Worm (Caenorhabditis elegans) whole organism, young adult: ENCODE data around the gene mre-11.

Source experiments
- B0019.2 ChIP-seq: fragments of 200-800 bp; sonication (Bioruptor generic); conservative IDR thresholded peaks from 2 replicates; pipeline ENCODE4 v1.3.6; 2022; ENCODE audit warnings: missing genetic modification reagents, missing genetic modification characterization, missing compliant biosample characterization
- B0035.1 ChIP-seq: sonication (generic microtip); optimal IDR thresholded peaks from 2 replicates; lab custom pipeline; 2016; ENCODE audit warnings: missing genetic modification characterization, mild to moderate bottlenecking, missing compliant biosample characterization, missing genotype, missing genetic modification reagents
- F33H1.4 ChIP-seq: fragments of 200-800 bp; sonication (Bioruptor generic); IDR thresholded peaks from 2 replicates; pipeline ENCODE4 v1.3.6; 2022; ENCODE audit warnings: missing genetic modification reagents, missing genetic modification characterization, missing compliant biosample characterization
- F52B5.7 ChIP-seq: sonication (generic microtip); optimal IDR thresholded peaks from 2 replicates; lab custom pipeline; 2016; ENCODE audit warnings: mild to moderate bottlenecking, missing genetic modification characterization, missing compliant biosample characterization
- F55B11.4 ChIP-seq: sonication (generic microtip); optimal IDR thresholded peaks from 2 replicates; lab custom pipeline; 2016; ENCODE audit warnings: missing compliant biosample characterization, missing genetic modification characterization, borderline replicate concordance; ENCODE audit not compliant: insufficient read depth
- T26A5.8 ChIP-seq: sonication (generic microtip); optimal IDR thresholded peaks from 2 replicates; lab custom pipeline; 2016; ENCODE audit warnings: missing genetic modification characterization, missing compliant biosample characterization
- Y53G8AR.9 ChIP-seq: fragments of 200-800 bp; sonication (Bioruptor generic); conservative IDR thresholded peaks from 2 replicates; pipeline ENCODE4 v1.3.6; 2022; ENCODE audit warnings: missing genetic modification reagents, missing genetic modification characterization, missing compliant biosample characterization
- Y67H2A.10 ChIP-seq: fragments of 200-800 bp; sonication (Bioruptor generic); conservative IDR thresholded peaks from 2 replicates; pipeline ENCODE4 v1.3.6; 2022; ENCODE audit warnings: missing genetic modification reagents, missing genetic modification characterization, missing compliant biosample characterization
- Y95B8A.8 ChIP-seq: fragments of 200-800 bp; sonication (Bioruptor generic); IDR thresholded peaks from 2 replicates; pipeline ENCODE4 v1.3.6; 2022; ENCODE audit warnings: missing genetic modification reagents, missing genetic modification characterization, missing compliant biosample characterization
- attf-3 ChIP-seq: fragments of 200-800 bp; sonication (Bioruptor generic); conservative IDR thresholded peaks from 2 replicates; pipeline ENCODE4 v1.3.6; 2022; ENCODE audit warnings: missing genetic modification reagents, missing genetic modification characterization, missing compliant biosample characterization
- attf-6 ChIP-seq: fragments of 200-800 bp; sonication (Bioruptor generic); IDR thresholded peaks from 2 replicates; pipeline ENCODE4 v1.3.6; 2022; ENCODE audit warnings: missing genetic modification reagents, missing genetic modification characterization, missing compliant biosample characterization
- cebp-1 ChIP-seq, 2 experiments: fragments of 200-800 bp in 1 of 2; sonication (Bioruptor generic) in 1 of 2; sonication (generic microtip) in 1 of 2; IDR thresholded peaks in 1 of 2; optimal IDR thresholded peaks in 1 of 2; 2 replicates each; pipeline versions ENCODE4 v1.3.6 to Lab custom; 2017 to 2022; ENCODE audit warnings: missing compliant biosample characterization in 2 of 2, missing genetic modification characterization in 2 of 2, mild to moderate bottlenecking in 1 of 2, missing genetic modification reagents in 1 of 2, moderate library complexity in 1 of 2
- ceh-40 ChIP-seq: fragments of 200-800 bp; sonication (Bioruptor generic); IDR thresholded peaks from 2 replicates; pipeline ENCODE4 v1.3.6; 2022; ENCODE audit warnings: missing genetic modification characterization, missing compliant biosample characterization
- chd-7 ChIP-seq: sonication (generic microtip); optimal IDR thresholded peaks from 2 replicates; lab custom pipeline; 2016; ENCODE audit warnings: mild to moderate bottlenecking, missing genetic modification characterization, moderate library complexity, missing compliant biosample characterization
- dox-1 ChIP-seq: fragments of 200-800 bp; sonication (Bioruptor generic); IDR thresholded peaks from 2 replicates; pipeline ENCODE4 v1.3.6; 2022; ENCODE audit warnings: missing genetic modification reagents, missing genetic modification characterization, missing compliant biosample characterization
- egrh-3 ChIP-seq: fragments of 200-800 bp; sonication (Bioruptor generic); IDR thresholded peaks from 2 replicates; pipeline ENCODE4 v1.3.6; 2022; ENCODE audit warnings: missing genetic modification reagents, missing genetic modification characterization, missing compliant biosample characterization
- gei-17 ChIP-seq: fragments of 200-800 bp; sonication (Bioruptor generic); optimal IDR thresholded peaks from 2 replicates; lab custom pipeline; 2018; ENCODE audit warnings: mild to moderate bottlenecking, missing genetic modification characterization, missing compliant biosample characterization
- hmg-1.2 ChIP-seq: fragments of 200-800 bp; sonication (Bioruptor generic); IDR thresholded peaks from 2 replicates; pipeline ENCODE4 v1.3.6; 2022; ENCODE audit warnings: missing genetic modification reagents, missing genetic modification characterization, missing compliant biosample characterization
- let-607 ChIP-seq, 2 experiments: fragments of 200-800 bp in 1 of 2; sonication (Bioruptor generic) in 1 of 2; sonication (generic microtip) in 1 of 2; optimal IDR thresholded peaks; 2 replicates each; lab custom pipeline; 2016 to 2018; ENCODE audit warnings: mild to moderate bottlenecking in 2 of 2, missing compliant biosample characterization in 2 of 2, missing genetic modification characterization in 2 of 2, moderate library complexity in 2 of 2, missing genotype in 1 of 2
- lin-26 ChIP-seq: fragments of 200-800 bp; sonication (Bioruptor generic); IDR thresholded peaks from 2 replicates; pipeline ENCODE4 v1.3.6; 2022; ENCODE audit warnings: missing genetic modification reagents, missing genetic modification characterization, missing compliant biosample characterization
- lir-1 ChIP-seq: fragments of 200-800 bp; sonication (Bioruptor generic); conservative IDR thresholded peaks from 2 replicates; pipeline ENCODE4 v1.3.6; 2022; ENCODE audit warnings: missing genetic modification reagents, missing genetic modification characterization, missing compliant biosample characterization
- lsy-27 ChIP-seq: sonication (generic microtip); optimal IDR thresholded peaks from 2 replicates; lab custom pipeline; 2017; ENCODE audit warnings: missing genetic modification characterization, mild to moderate bottlenecking, missing compliant biosample characterization, antibody characterized with exemption, missing genotype, borderline replicate concordance; ENCODE audit not compliant: insufficient read depth
- nfya-1 ChIP-seq: sonication (generic microtip); optimal IDR thresholded peaks from 2 replicates; lab custom pipeline; 2017; ENCODE audit warnings: antibody characterized with exemption, missing compliant biosample characterization, missing genetic modification characterization, borderline replicate concordance; ENCODE audit not compliant: insufficient read depth
- nfyb-1 ChIP-seq: fragments of 200-800 bp; sonication (Bioruptor generic); IDR thresholded peaks from 2 replicates; pipeline ENCODE4 v1.3.6; 2022; ENCODE audit warnings: missing genetic modification reagents, missing genetic modification characterization, missing compliant biosample characterization
- nhr-27 ChIP-seq: fragments of 200-800 bp; sonication (Bioruptor generic); optimal IDR thresholded peaks from 2 replicates; lab custom pipeline; 2018; ENCODE audit warnings: mild to moderate bottlenecking, missing genetic modification characterization, moderate library complexity, missing compliant biosample characterization
- sea-2 ChIP-seq: fragments of 200-800 bp; sonication (Bioruptor generic); IDR thresholded peaks from 2 replicates; pipeline ENCODE4 v1.3.6; 2022; ENCODE audit warnings: missing genetic modification characterization, missing compliant biosample characterization
- snpc-4 ChIP-seq, 5 experiments: fragments of 150-350 bp in 1 of 5; sonication (generic microtip) in 4 of 5; optimal IDR thresholded peaks; 2 replicates each; lab custom pipeline; 2014 to 2018; ENCODE audit warnings: missing genetic modification characterization in 5 of 5, missing biosample characterization in 3 of 5, antibody characterized with exemption in 2 of 5, mild to moderate bottlenecking in 2 of 5, missing compliant biosample characterization in 2 of 5, missing genotype in 2 of 5, moderate library complexity in 2 of 5, missing genetic modification reagents in 1 of 5
- somi-1 ChIP-seq: fragments of 200-800 bp; sonication (Bioruptor generic); optimal IDR thresholded peaks from 2 replicates; lab custom pipeline; 2018; ENCODE audit warnings: mild to moderate bottlenecking, missing genetic modification characterization, missing compliant biosample characterization
- zfh-2 ChIP-seq: fragments of 200-800 bp; sonication (Bioruptor generic); conservative IDR thresholded peaks from 2 replicates; pipeline ENCODE4 v1.3.6; 2022; ENCODE audit warnings: missing genetic modification reagents, missing genetic modification characterization, missing compliant biosample characterization
- ztf-26 ChIP-seq: sonication (generic microtip); optimal IDR thresholded peaks from 2 replicates; lab custom pipeline; 2017; ENCODE audit warnings: missing genetic modification characterization, missing compliant biosample characterization

Gene mre-11

ce11 chrV:10719019-10719832 is 17.4 kb downstream of the mre-11 start (continued):
- TF ChIP-seq let-607 (tag; optimal IDR thresholded peaks at IDR 0.05; lab: Kevin White, UChicago) (no peak), F52B5.7 (tag; lab: Kevin White, UChicago) (no peak), dox-1 (GFP tag; lab: Robert Waterston, UW) (no peak), Y67H2A.10 (GFP tag; lab: Robert Waterston, UW) (no peak), F55B11.4 (tag; lab: Kevin White, UChicago) (no peak), T26A5.8 (no peak), nfya-1 (tag; lab: Kevin White, UChicago) (no peak), ceh-40 (GFP tag; lab: Robert Waterston, UW) (no peak), B0019.2 (no peak), snpc-4 (GFP tag; optimal IDR thresholded peaks at IDR 0.05; lab: Kevin White, UChicago) (no peak), snpc-4 (tag; optimal IDR thresholded peaks at IDR 0.05; lab: Kevin White, UChicago) (no peak), B0035.1 (no peak), chd-7 (tag; lab: Kevin White, UChicago) (no peak)

DNA sequence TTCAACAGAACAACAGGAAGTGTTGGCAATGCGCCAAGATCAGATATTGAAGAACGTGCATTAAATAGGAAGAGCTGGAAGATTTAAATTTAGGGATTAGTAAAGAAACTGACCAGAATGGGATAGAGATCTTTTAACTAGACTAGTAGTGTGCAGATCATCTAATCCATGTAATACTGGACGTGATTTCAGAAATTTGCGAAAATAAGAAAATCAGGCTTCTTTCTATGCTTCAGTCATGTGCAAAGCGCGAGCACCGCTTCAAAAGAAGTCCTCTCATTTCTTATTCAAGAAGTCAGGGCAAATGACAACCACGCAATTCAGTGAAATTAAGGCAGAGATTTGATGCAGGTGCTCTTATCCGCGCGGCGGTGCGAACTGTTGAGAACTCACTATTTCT is 18.6 kb downstream of the mre-11 start:
- no peak for TF ChIP-seq lsy-27
- TF ChIP-seq nhr-27 (tag; lab: Kevin White, UChicago) = no peak
- TF ChIP-seq snpc-4 (GFP tag; optimal IDR thresholded peaks at IDR 0.05; lab: Kevin White, UChicago) = no peak
- no peak for TF ChIP-seq snpc-4 (tag; optimal IDR thresholded peaks at IDR 0.05; lab: Kevin White, UChicago)
- no peak for TF ChIP-seq egrh-3 (GFP tag; lab: Robert Waterston, UW)
- TF ChIP-seq attf-3 = no peak

DNA sequence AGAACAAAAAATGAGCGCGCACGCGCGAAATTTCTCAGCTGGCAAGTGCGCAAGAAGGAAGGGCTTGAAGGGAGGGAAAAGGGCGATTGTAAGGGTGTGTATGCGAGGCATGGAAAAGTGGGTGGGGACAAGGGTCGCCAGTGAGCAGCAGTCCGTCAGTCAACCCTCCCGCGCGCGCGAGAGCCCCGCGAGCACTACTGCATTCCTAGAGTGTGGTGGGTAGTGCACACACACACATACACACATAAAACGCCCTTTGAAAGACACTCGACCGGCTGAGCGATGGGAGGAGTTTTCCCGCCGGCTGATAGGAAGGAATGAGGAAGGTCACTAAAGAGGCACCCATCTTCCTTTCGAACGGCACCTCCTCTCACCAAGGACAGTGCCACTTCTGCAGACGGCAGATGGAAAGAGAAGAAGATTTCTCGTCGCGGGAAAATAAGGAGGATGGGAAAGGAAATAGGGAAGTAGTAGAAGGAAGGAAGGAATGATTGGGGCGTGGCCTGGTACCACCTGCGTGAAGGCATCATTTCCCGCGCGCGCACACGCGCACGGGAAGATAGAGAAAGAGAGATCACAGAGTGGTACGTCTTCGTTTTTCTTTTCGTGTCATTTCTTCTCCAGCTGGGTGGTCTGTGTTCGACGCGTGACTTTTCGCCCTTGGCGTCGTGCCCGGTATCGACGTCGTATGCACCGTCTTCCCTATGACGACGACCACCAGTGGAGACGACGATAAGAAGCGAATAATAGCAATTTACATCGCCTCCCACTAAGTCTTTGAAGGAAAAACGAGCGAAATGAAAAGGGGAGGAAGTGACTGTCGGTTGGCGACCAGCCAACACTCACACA is 19.6 kb downstream of the mre-11 start:
- TF ChIP-seq ztf-26 (tag; lab: Kevin White, UChicago) (peak; percentile 47), nfyb-1 (GFP tag; lab: Robert Waterston, UW) (0 out of 2 replicates have a peak, but pooled peaks have one; percentile 8), F33H1.4 (GFP tag; lab: Robert Waterston, UW) (no peak), lir-1 (GFP tag; lab: Robert Waterston, UW) (no peak), sea-2 (no peak), Y53G8AR.9 (GFP tag; lab: Robert Waterston, UW) (0 out of 2 replicates have a peak, but pooled peaks have one; percentile 19), somi-1 (GFP tag; lab: Kevin White, UChicago) (peak; percentile 16), attf-6 (GFP tag; lab: Robert Waterston, UW) (no peak), dox-1 (GFP tag; lab: Robert Waterston, UW) (peak; percentile 36; the same call in 1 of the 2 replicates), Y95B8A.8 (GFP tag; lab: Robert Waterston, UW) (0 out of 2 replicates have a peak, but pooled peaks have one; percentile 42), egrh-3 (GFP tag; lab: Robert Waterston, UW) (peak; percentile 70; the same call in 1 of the 2 replicates), zfh-2 (GFP tag; lab: Robert Waterston, UW) (peak; percentile 82), lin-26 (GFP tag; lab: Robert Waterston, UW) (peak; percentile 45; the same call in 1 of the 2 replicates), hmg-1.2 (GFP tag; lab: Robert Waterston, UW) (0 out of 2 replicates have a peak, but pooled peaks have one; percentile 12), gei-17 (GFP tag; lab: Kevin White, UChicago) (no peak), cebp-1 (GFP tag; IDR thresholded peaks at IDR 0.05; lab: Robert Waterston, UW) (no peak; the same call in 1 of the 2 replicates), cebp-1 (tag; optimal IDR thresholded peaks at IDR 0.05; lab: Kevin White, UChicago) (peak; percentile 32)
